Worm (Caenorhabditis elegans) whole organism, L3 larva: ENCODE measurements around the gene srx-113.

Experiments
- elt-2 ChIP-seq: sonication (generic microtip); optimal IDR thresholded peaks from 2 replicates; lab custom pipeline; 2016; ENCODE audit warnings: missing genetic modification reagents, mild to moderate bottlenecking, missing genetic modification characterization, missing compliant biosample characterization
- pha-4 ChIP-seq: fragments of 150-350 bp; optimal IDR thresholded peaks from 2 replicates; lab custom pipeline; 2014; ENCODE audit warnings: missing biosample characterization, missing genetic modification reagents, missing genetic modification characterization

DNA sequence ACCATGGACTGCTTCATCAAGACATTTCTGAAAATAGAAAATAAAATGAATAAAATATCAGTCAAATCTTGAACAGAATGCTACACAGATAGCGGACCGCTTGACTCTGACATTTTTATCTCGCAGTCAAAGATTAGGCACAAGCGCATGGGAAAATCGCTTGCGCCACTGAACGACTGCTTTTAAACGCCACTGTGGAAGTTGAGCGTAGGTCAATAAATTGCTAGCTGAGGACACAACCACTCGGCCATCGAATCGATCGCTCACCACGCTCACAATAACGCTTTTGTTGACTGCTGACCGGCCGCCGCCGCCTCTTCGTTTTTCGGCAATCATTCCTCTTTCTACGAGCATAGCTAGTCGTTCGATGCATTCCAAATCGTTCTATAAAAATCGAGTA, 35.2 kb downstream of the srx-113 start:
- TF ChIP-seq elt-2: peak; percentile 45
- no peak for TF ChIP-seq pha-4
